Worm (Caenorhabditis elegans): ENCODE measurements around the gene srh-272.

DNA sequence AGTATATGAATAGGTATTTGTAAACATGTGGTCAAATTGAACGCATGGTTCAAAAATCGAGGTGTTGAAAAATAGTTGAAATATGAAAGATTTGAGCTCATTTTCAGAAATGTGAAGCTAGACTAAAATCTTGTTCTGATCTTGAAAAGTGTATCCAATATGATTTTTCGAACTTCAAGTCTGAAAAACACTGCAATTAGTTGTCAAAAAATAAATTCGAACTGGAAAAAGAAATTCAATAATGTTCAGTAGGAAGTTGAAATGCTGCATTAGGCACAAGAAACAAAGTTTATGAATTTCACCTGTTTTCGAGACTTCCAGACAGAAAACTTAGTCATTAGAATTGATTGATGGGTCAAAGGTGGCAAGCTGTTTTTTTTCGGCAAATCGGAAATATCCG lies 1.6 kb upstream of the srh-272 start, which contains the start of gene srh-270:
- TF ChIP-seq ztf-11 (tag; optimal IDR thresholded peaks at IDR 0.05), result no peak
- TF ChIP-seq snpc-4 (tag; optimal IDR thresholded peaks at IDR 0.05), result no peak
- no peak for TF ChIP-seq nhr-76 (tag; optimal IDR thresholded peaks at IDR 0.05)
- TF ChIP-seq nhr-11 (tag; optimal IDR thresholded peaks at IDR 0.05), result no peak
- TF ChIP-seq unc-86 (tag; optimal IDR thresholded peaks at IDR 0.05), result no peak
- no peak for TF ChIP-seq efl-3 (GFP tag; optimal IDR thresholded peaks at IDR 0.05)
- TF ChIP-seq sox-4 (tag; optimal IDR thresholded peaks at IDR 0.05), result no peak
- TF ChIP-seq ceh-82 (tag; optimal IDR thresholded peaks at IDR 0.05), result no peak
